3 fruit fly cellular contexts compared by ENCODE assay signal in the genomic region with DNA sequence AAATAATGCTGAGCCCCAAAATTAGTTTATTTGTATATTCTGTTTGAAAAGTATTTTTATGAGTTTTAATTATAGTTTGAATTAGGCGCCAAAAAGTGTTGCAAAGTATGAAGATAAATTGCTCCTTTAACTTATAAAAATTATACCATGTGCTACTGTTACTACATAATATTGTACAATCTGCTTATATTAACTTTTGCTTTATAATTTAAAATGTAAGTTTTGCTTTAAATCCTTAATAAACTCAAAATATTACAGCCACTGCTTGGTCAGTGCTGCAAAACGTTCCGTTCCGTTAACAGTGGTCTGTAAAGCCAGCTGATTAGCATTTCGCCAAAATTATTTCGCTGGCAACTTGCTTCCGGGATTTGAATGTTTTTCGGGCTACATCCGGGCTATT.
A peak's percentile ranks its signal among the peaks of the same experiment; 100 is the strongest.
TF ChIP-seq lines count a peak whose summit lies in the region.

A gene (plus strand): TSS at position 309 of the 400 bp plus-strand sequence.

TF ChIP-seq in whole organism, embryonic, 481 proteins besides CTCF, POLR2A, EP300 and RAD21 (continued from another document):
- TF ChIP-seq CG31365 (tag; optimal IDR thresholded peaks at IDR 0.05; lab: Kevin White, UChicago) (no peak), zfh1 (GFP tag; IDR thresholded peaks at IDR 0.05; lab: Robert Waterston, UW) (no peak), trem (tag; optimal IDR thresholded peaks at IDR 0.05; lab: Kevin White, UChicago) (peak; percentile 30), bsh (GFP tag; optimal IDR thresholded peaks at IDR 0.05; lab: Kevin White, UChicago) (no peak), CG17359 (tag; optimal IDR thresholded peaks at IDR 0.05; lab: Kevin White, UChicago) (no peak), ro (GFP tag; IDR thresholded peaks at IDR 0.05; lab: Robert Waterston, UW) (no peak), CG4820 (GFP tag; optimal IDR thresholded peaks at IDR 0.05; lab: Kevin White, UChicago) (peak; percentile 33), HmgD (GFP tag; optimal IDR thresholded peaks at IDR 0.05; lab: Kevin White, UChicago) (no peak), CG3995 (GFP tag; optimal IDR thresholded peaks at IDR 0.05; lab: Kevin White, UChicago) (peak; percentile 3), vvl (GFP tag; IDR thresholded peaks at IDR 0.05; lab: Robert Waterston, UW) (peak; percentile 39; the same call in 1 of the 2 replicates), phol (tag; optimal IDR thresholded peaks at IDR 0.05; lab: Kevin White, UChicago) (peak; percentile 35), Xbp1 (GFP tag; optimal IDR thresholded peaks at IDR 0.05; lab: Kevin White, UChicago) (peak; percentile 25), CG17361 (GFP tag; IDR thresholded peaks at IDR 0.05; lab: Robert Waterston, UW) (0 out of 3 replicates have a peak, but pooled peaks have one; percentile 8), CG18476 (GFP tag; optimal IDR thresholded peaks at IDR 0.05; lab: Kevin White, UChicago) (peak; percentile 21), CG34224 (GFP tag; IDR thresholded peaks at IDR 0.05; lab: Robert Waterston, UW; ENCODE audit: partially characterized antibody) (no peak), stc (GFP tag; IDR thresholded peaks at IDR 0.05; lab: Robert Waterston, UW) (peak; percentile 21; the same call in 1 of the 2 replicates), CG11093 (GFP tag; IDR thresholded peaks at IDR 0.05; lab: Robert Waterston, UW) (no peak), Dp (GFP tag; optimal IDR thresholded peaks at IDR 0.05; lab: Kevin White, UChicago) (peak; percentile 83), CG14710 (tag; optimal IDR thresholded peaks at IDR 0.05; lab: Kevin White, UChicago) (peak; percentile 2), Fer2 (tag; optimal IDR thresholded peaks at IDR 0.05; lab: Kevin White, UChicago) (peak; percentile 4), CG12155 (GFP tag; optimal IDR thresholded peaks at IDR 0.05; lab: Kevin White, UChicago) (peak; percentile 3), CG10267 (tag; optimal IDR thresholded peaks at IDR 0.05; lab: Kevin White, UChicago) (peak; percentile 86), CG31388 (GFP tag; optimal IDR thresholded peaks at IDR 0.05; lab: Kevin White, UChicago) (no peak), CG14441 (GFP tag; IDR thresholded peaks at IDR 0.05; lab: Robert Waterston, UW) (no peak), Xrp1 (GFP tag; IDR thresholded peaks at IDR 0.05; lab: Robert Waterston, UW) (peak; percentile 37; the same call in 1 of the 2 replicates), CG3847 (GFP tag; IDR thresholded peaks at IDR 0.05; lab: Robert Waterston, UW) (peak; percentile 28; the same call in 1 of the 2 replicates), CG30431 (GFP tag; optimal IDR thresholded peaks at IDR 0.05; lab: Kevin White, UChicago) (no peak), ind (GFP tag; optimal IDR thresholded peaks at IDR 0.05; lab: Kevin White, UChicago) (peak; percentile 38), MBD-R2 (GFP tag; IDR thresholded peaks at IDR 0.05; lab: Robert Waterston, UW) (0 out of 2 replicates have a peak, but pooled peaks have one; percentile 38), gcm2 (GFP tag; optimal IDR thresholded peaks at IDR 0.05; lab: Kevin White, UChicago) (no peak), grn (GFP tag; optimal IDR thresholded peaks at IDR 0.05; lab: Kevin White, UChicago) (no peak)

TF ChIP-seq in whole organism, prepupa, 60 proteins besides CTCF, POLR2A, EP300 and RAD21 (continued from another document):
- TF ChIP-seq Sox102F (GFP tag; optimal IDR thresholded peaks at IDR 0.05; lab: Kevin White, UChicago) (peak; percentile 3), lz (GFP tag; optimal IDR thresholded peaks at IDR 0.05; lab: Kevin White, UChicago) (peak; percentile 22), Met (GFP tag; optimal IDR thresholded peaks at IDR 0.05; lab: Kevin White, UChicago) (peak; percentile 19), dac (GFP tag; optimal IDR thresholded peaks at IDR 0.05; lab: Kevin White, UChicago) (no peak), CG11294 (GFP tag; IDR thresholded peaks at IDR 0.05; lab: Robert Waterston, UW) (no peak), fd85E (GFP tag; optimal IDR thresholded peaks at IDR 0.05; lab: Kevin White, UChicago) (no peak), Eip78C (GFP tag; lab: Kevin White, UChicago) (peak; percentile 90), CG6163 (GFP tag; IDR thresholded peaks at IDR 0.05; lab: Robert Waterston, UW) (no peak), CG9139 (GFP tag; optimal IDR thresholded peaks at IDR 0.05; lab: Kevin White, UChicago) (no peak), fkh (GFP tag; optimal IDR thresholded peaks at IDR 0.05; lab: Kevin White, UChicago) (no peak)
TF ChIP-seq in whole organism, prepupa: peak in this region for 17.

TF ChIP-seq in whole organism, wandering third instar larva, 38 proteins besides CTCF, POLR2A, EP300 and RAD21 (continued from another document):
- TF ChIP-seq br (GFP tag; optimal IDR thresholded peaks at IDR 0.05; lab: Kevin White, UChicago) (peak; percentile 22), Mio (GFP tag; optimal IDR thresholded peaks at IDR 0.05; lab: Kevin White, UChicago) (no peak), GATAd (GFP tag; optimal IDR thresholded peaks at IDR 0.05; lab: Kevin White, UChicago) (no peak), dmrt93B (GFP tag; optimal IDR thresholded peaks at IDR 0.05; lab: Kevin White, UChicago) (no peak), Rel (GFP tag; optimal IDR thresholded peaks at IDR 0.05; lab: Kevin White, UChicago) (no peak), Rel (tag; optimal IDR thresholded peaks at IDR 0.05; lab: Kevin White, UChicago) (no peak), rgr (GFP tag; optimal IDR thresholded peaks at IDR 0.05; lab: Kevin White, UChicago) (no peak), usp (GFP tag; optimal IDR thresholded peaks at IDR 0.05; lab: Kevin White, UChicago) (no peak), Vsx2 (GFP tag; optimal IDR thresholded peaks at IDR 0.05; lab: Kevin White, UChicago; ENCODE audit: partially characterized antibody) (no peak)
TF ChIP-seq in whole organism, wandering third instar larva: peak in this region for 10.
